Worm (Caenorhabditis elegans) whole organism, L2 larva: ENCODE measurements around the gene lin-36.

Source experiments
- blmp-1 ChIP-seq: sonication (generic microtip); optimal IDR thresholded peaks from 2 replicates; lab custom pipeline; 2017; ENCODE audit warnings: missing genetic modification characterization, mild to moderate bottlenecking, missing compliant biosample characterization, antibody characterized with exemption, moderate library complexity; ENCODE audit not compliant: insufficient read depth
- lin-11 ChIP-seq: fragments of 150-350 bp; sonication (generic microtip); optimal IDR thresholded peaks from 2 replicates; lab custom pipeline; 2014; ENCODE audit warnings: missing biosample characterization, missing genetic modification characterization, inconsistent platforms, mixed read lengths
- nhr-11 ChIP-seq: fragments of 150-350 bp; optimal IDR thresholded peaks from 2 replicates; lab custom pipeline; 2014; ENCODE audit warnings: missing biosample characterization, missing genetic modification characterization
- nhr-21 ChIP-seq: fragments of 150-350 bp; optimal IDR thresholded peaks from 2 replicates; lab custom pipeline; 2014; ENCODE audit warnings: missing biosample characterization, missing genetic modification characterization
- snpc-4 ChIP-seq: fragments of 150-350 bp; optimal IDR thresholded peaks from 2 replicates; lab custom pipeline; 2014; ENCODE audit warnings: missing biosample characterization, missing genetic modification characterization

DNA sequence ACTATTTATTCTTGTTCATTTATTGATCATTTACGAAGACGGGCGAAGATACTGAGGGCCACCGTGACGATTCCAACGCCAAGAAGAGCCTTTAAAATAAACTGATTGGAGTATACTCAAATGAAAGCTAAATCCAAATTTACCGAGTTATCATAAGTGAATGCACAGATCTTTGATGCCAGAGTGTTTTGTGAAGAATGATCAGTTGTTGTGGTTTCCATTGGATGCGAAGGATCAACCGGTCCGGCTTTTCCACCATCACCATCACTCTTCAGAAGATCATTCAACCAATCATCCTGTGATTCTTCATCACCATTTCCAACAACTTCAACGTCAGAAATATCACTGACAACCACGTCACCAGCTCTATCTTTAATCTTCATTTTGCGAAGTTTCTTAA lies 43.4 kb downstream of the lin-36 start:
- TF ChIP-seq nhr-21 (tag; lab: Kevin White, UChicago) (peak; percentile 45), blmp-1 (tag; lab: Kevin White, UChicago) (no peak), lin-11 (no peak), nhr-11 (no peak), snpc-4 (tag; lab: Kevin White, UChicago) (no peak)
